Worm (Caenorhabditis elegans): ENCODE measurements around the gene srh-187.

- no peak for TF ChIP-seq hmg-4 (GFP tag; optimal IDR thresholded peaks at IDR 0.05)
- TF ChIP-seq hnd-1 (tag; optimal IDR thresholded peaks at IDR 0.05), result no peak
- no peak for TF ChIP-seq scrt-1 (GFP tag; IDR thresholded peaks at IDR 0.05)
- no peak for TF ChIP-seq tbx-37 (GFP tag; conservative IDR thresholded peaks at IDR 0.05)
- TF ChIP-seq ama-1 (optimal IDR thresholded peaks at IDR 0.05), result no peak
- no peak for TF ChIP-seq ceh-13 (GFP tag; optimal IDR thresholded peaks at IDR 0.05)
- no peak for TF ChIP-seq hmbx-1 (tag; optimal IDR thresholded peaks at IDR 0.05)
- TF ChIP-seq tra-4 (tag; optimal IDR thresholded peaks at IDR 0.05), result no peak
- TF ChIP-seq sea-1 (GFP tag; conservative IDR thresholded peaks at IDR 0.05), result no peak
- no peak for TF ChIP-seq aly-1 (tag; optimal IDR thresholded peaks at IDR 0.05)
- no peak for TF ChIP-seq flt-1 (GFP tag; IDR thresholded peaks at IDR 0.05)
- TF ChIP-seq ceh-36 (tag; optimal IDR thresholded peaks at IDR 0.05), result no peak
Observed at ce11 chrV:7381008-7381407, 41.3 kb upstream of the srh-187 start, which contains the start of gene C03G6.17.
